Fruit fly (Drosophila melanogaster): ENCODE measurements around the gene poe.
A peak's percentile ranks its signal among the peaks of the same experiment; 100 is the strongest.

The poe gene

DNA sequence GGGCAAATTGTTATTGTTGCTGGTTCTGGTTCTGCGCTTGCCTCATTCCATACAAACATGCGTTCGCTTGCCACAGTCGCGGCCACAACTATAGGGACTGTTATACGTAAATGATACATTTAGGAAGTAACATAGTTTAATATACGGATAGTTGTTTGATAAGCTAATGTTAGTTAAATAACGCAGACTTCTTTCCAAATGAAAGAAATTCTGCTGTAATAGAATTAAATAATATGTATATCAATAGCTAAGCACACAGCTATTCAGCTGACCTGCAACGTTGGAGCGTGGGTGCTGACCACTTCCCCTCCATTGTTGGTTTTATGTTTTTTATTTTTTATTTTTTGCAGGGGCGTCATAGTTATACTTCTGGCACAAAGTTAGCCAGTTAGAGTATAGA lies 36.7 kb downstream of the poe start (continued):
- peak; percentile 72 for TF ChIP-seq PHDP (tag; optimal IDR thresholded peaks at IDR 0.05)
- TF ChIP-seq CG12391 (tag; optimal IDR thresholded peaks at IDR 0.05) = peak; percentile 66
- peak; percentile 38 for TF ChIP-seq MTF-1 (GFP tag; optimal IDR thresholded peaks at IDR 0.05; ENCODE audit: borderline replicate concordance)
- TF ChIP-seq Hr3 (GFP tag; optimal IDR thresholded peaks at IDR 0.05) = peak; percentile 35
- peak; percentile 31 for TF ChIP-seq CG2875 (GFP tag; optimal IDR thresholded peaks at IDR 0.05)
- TF ChIP-seq Sox100B (GFP tag; optimal IDR thresholded peaks at IDR 0.05) = peak; percentile 47
- no peak; the same call in 1 of the 2 replicates for TF ChIP-seq wor (GFP tag; IDR thresholded peaks at IDR 0.05)
- no peak for TF ChIP-seq CG7928 (GFP tag; optimal IDR thresholded peaks at IDR 0.05)
- TF ChIP-seq Awh (GFP tag; IDR thresholded peaks at IDR 0.05) = peak; percentile 63; the same call in 1 of the 2 replicates
- peak; percentile 24 for TF ChIP-seq Max (GFP tag; optimal IDR thresholded peaks at IDR 0.05)
- peak; percentile 12 for TF ChIP-seq CG4424 (GFP tag; optimal IDR thresholded peaks at IDR 0.05)
- TF ChIP-seq fru (optimal IDR thresholded peaks at IDR 0.05) = no peak
- TF ChIP-seq CG15269 (tag; optimal IDR thresholded peaks at IDR 0.05) = peak; percentile 71
- TF ChIP-seq CG16863 (GFP tag; optimal IDR thresholded peaks at IDR 0.05) = peak; percentile 41
- TF ChIP-seq Asciz (GFP tag; optimal IDR thresholded peaks at IDR 0.05) = peak; percentile 44
- TF ChIP-seq Antp (GFP tag; optimal IDR thresholded peaks at IDR 0.05) = peak; percentile 27
- peak; percentile 28 for TF ChIP-seq CG1647 (GFP tag; optimal IDR thresholded peaks at IDR 0.05)
- peak; percentile 67 for TF ChIP-seq lmd (GFP tag; IDR thresholded peaks at IDR 0.05)
- TF ChIP-seq CG3847 (GFP tag; IDR thresholded peaks at IDR 0.05) = peak; percentile 43
- TF ChIP-seq phol (tag; optimal IDR thresholded peaks at IDR 0.05) = peak; percentile 53
- peak; percentile 40 for TF ChIP-seq Dek (tag; optimal IDR thresholded peaks at IDR 0.05)
- TF ChIP-seq BEAF-32 (GFP tag; optimal IDR thresholded peaks at IDR 0.05) = no peak
- TF ChIP-seq pb (GFP tag; optimal IDR thresholded peaks at IDR 0.05) = no peak
- TF ChIP-seq vvl (GFP tag; IDR thresholded peaks at IDR 0.05) = peak; percentile 73
- peak; percentile 13; the same call in 1 of the 2 replicates for TF ChIP-seq Adf1 (GFP tag; IDR thresholded peaks at IDR 0.05)
- TF ChIP-seq Deaf1 (tag; optimal IDR thresholded peaks at IDR 0.05) = no peak
- peak; percentile 61 for TF ChIP-seq CG17328 (GFP tag; IDR thresholded peaks at IDR 0.05)
- peak; percentile 48 for TF ChIP-seq mam (GFP tag; optimal IDR thresholded peaks at IDR 0.05)
- TF ChIP-seq bcd (GFP tag; optimal IDR thresholded peaks at IDR 0.05) = peak; percentile 32
- peak; percentile 66 for TF ChIP-seq tap (tag; optimal IDR thresholded peaks at IDR 0.05)
- peak; percentile 51 for TF ChIP-seq CG17359 (tag; optimal IDR thresholded peaks at IDR 0.05)
- no peak for TF ChIP-seq prd (optimal IDR thresholded peaks at IDR 0.05)
- TF ChIP-seq prd (GFP tag; IDR thresholded peaks at IDR 0.05) = peak; percentile 74; the same call in 2 of the 3 replicates
- peak; percentile 23 for TF ChIP-seq CG18476 (GFP tag; optimal IDR thresholded peaks at IDR 0.05)
- peak; percentile 66; the same call in 2 of the 3 replicates for TF ChIP-seq otp (GFP tag; IDR thresholded peaks at IDR 0.05)
- TF ChIP-seq tna (GFP tag; IDR thresholded peaks at IDR 0.05; ENCODE audit: partially characterized antibody) = no peak
- TF ChIP-seq CG11456 (GFP tag; IDR thresholded peaks at IDR 0.05) = no peak
- no peak for TF ChIP-seq CG2129 (GFP tag; IDR thresholded peaks at IDR 0.05; ENCODE audit: partially characterized antibody)
- TF ChIP-seq cato (GFP tag; optimal IDR thresholded peaks at IDR 0.05; ENCODE audit: borderline replicate concordance) = no peak
- TF ChIP-seq eyg (GFP tag; optimal IDR thresholded peaks at IDR 0.05) = peak; percentile 20
- peak; percentile 46 for TF ChIP-seq ATbp (GFP tag; optimal IDR thresholded peaks at IDR 0.05)
- peak; percentile 72 for TF ChIP-seq slbo (GFP tag; IDR thresholded peaks at IDR 0.05)
- TF ChIP-seq CG12104 (GFP tag; optimal IDR thresholded peaks at IDR 0.05) = peak; percentile 18
- TF ChIP-seq Dip3 (GFP tag; optimal IDR thresholded peaks at IDR 0.05) = peak; percentile 24
- no peak for TF ChIP-seq CG30020 (tag; optimal IDR thresholded peaks at IDR 0.05)
- peak; percentile 36 to 39 for TF ChIP-seq Pdp1 (GFP tag; optimal IDR thresholded peaks at IDR 0.05)
- peak; percentile 6 for TF ChIP-seq Bdp1 (GFP tag; optimal IDR thresholded peaks at IDR 0.05)
- TF ChIP-seq CG6791 (GFP tag; IDR thresholded peaks at IDR 0.05; ENCODE audit: partially characterized antibody) = no peak
- peak; percentile 54 for TF ChIP-seq HHEX (GFP tag; optimal IDR thresholded peaks at IDR 0.05)
- no peak for TF ChIP-seq mld (GFP tag; IDR thresholded peaks at IDR 0.05; ENCODE audit: partially characterized antibody)
- peak; percentile 10 for TF ChIP-seq CG10274 (GFP tag; optimal IDR thresholded peaks at IDR 0.05)
